Fruit fly (Drosophila melanogaster) whole organism, embryonic: ENCODE results near the gene Sgsf.

Experiments
- Awh ChIP-seq: fragments of 200-800 bp; sonication (Bioruptor generic); IDR thresholded peaks from 2 replicates; pipeline ENCODE4, ENCODE4 v1.3.6; 2022; ENCODE audit warnings: missing biosample characterization, missing genetic modification characterization
- CG10959 ChIP-seq: fragments of 200-800 bp; sonication (Bioruptor generic); IDR thresholded peaks from 2 replicates; pipeline ENCODE4 v1.3.6; 2022; ENCODE audit warnings: missing biosample characterization, missing genetic modification characterization
- CG11695 ChIP-seq: fragments of 200-800 bp; sonication (Bioruptor generic); IDR thresholded peaks from 3 replicates; pipeline ENCODE4 v1.3.6; 2022; ENCODE audit warnings: missing biosample characterization, missing genetic modification characterization
- CG12104 ChIP-seq: fragments of 200-800 bp; sonication (Bioruptor generic); optimal IDR thresholded peaks from 3 replicates; lab custom pipeline; 2016; ENCODE audit warnings: missing biosample characterization, missing genetic modification characterization
- CG12391 ChIP-seq: fragments of 200-800 bp; sonication (Bioruptor generic); optimal IDR thresholded peaks from 3 replicates; lab custom pipeline; 2018; ENCODE audit warnings: missing biosample characterization, mild to moderate bottlenecking, missing genetic modification characterization, moderate library complexity
- CG12744 ChIP-seq: fragments of 200-800 bp; sonication (Bioruptor generic); optimal IDR thresholded peaks from 2 replicates; lab custom pipeline; 2016; ENCODE audit warnings: missing biosample characterization, missing genetic modification characterization
- CG13296 ChIP-seq: fragments of 200-800 bp; sonication (Bioruptor generic); optimal IDR thresholded peaks from 3 replicates; lab custom pipeline; 2018; ENCODE audit warnings: missing biosample characterization, mild to moderate bottlenecking, missing genetic modification characterization
- CG13624 ChIP-seq: fragments of 200-800 bp; sonication (Bioruptor generic); optimal IDR thresholded peaks from 2 replicates; lab custom pipeline; 2016; ENCODE audit warnings: missing biosample characterization, missing genetic modification characterization
- CG13894 ChIP-seq: fragments of 200-800 bp; sonication (Bioruptor generic); optimal IDR thresholded peaks from 3 replicates; lab custom pipeline; 2018; ENCODE audit warnings: missing biosample characterization, mild to moderate bottlenecking, missing genetic modification characterization, moderate library complexity
- CG14441 ChIP-seq: fragments of 200-800 bp; sonication (Bioruptor generic); IDR thresholded peaks from 2 replicates; pipeline ENCODE4 v1.3.6; 2022; ENCODE audit warnings: missing biosample characterization, missing genetic modification characterization
- CG2129 ChIP-seq: fragments of 200-800 bp; sonication (Bioruptor generic); IDR thresholded peaks from 2 replicates; pipeline ENCODE4 v1.3.6; 2022; ENCODE audit warnings: missing biosample characterization, missing genetic modification characterization; ENCODE audit not compliant: partially characterized antibody
- CG2199 ChIP-seq: fragments of 200-800 bp; sonication (Bioruptor generic); IDR thresholded peaks from 3 replicates; pipeline ENCODE4 v1.3.6; 2022; ENCODE audit warnings: missing biosample characterization, missing genetic modification characterization
- CG34376 ChIP-seq: fragments of 200-800 bp; sonication (Bioruptor generic); optimal IDR thresholded peaks from 2 replicates; lab custom pipeline; 2018; ENCODE audit warnings: missing biosample characterization, mild to moderate bottlenecking, missing genetic modification characterization
- CG3995 ChIP-seq: fragments of 200-800 bp; sonication (Bioruptor generic); optimal IDR thresholded peaks from 3 replicates; lab custom pipeline; 2016; ENCODE audit warnings: missing biosample characterization, missing genetic modification characterization
- CG4820 ChIP-seq: fragments of 200-800 bp; sonication (Bioruptor generic); optimal IDR thresholded peaks from 3 replicates; lab custom pipeline; 2016; ENCODE audit warnings: missing biosample characterization, missing genetic modification characterization
- CG6689 ChIP-seq: fragments of 200-800 bp; sonication (Bioruptor generic); IDR thresholded peaks from 2 replicates; pipeline ENCODE4 v1.3.6; 2022; ENCODE audit warnings: missing biosample characterization, missing genetic modification characterization
- CG8924 ChIP-seq: fragments of 200-800 bp; optimal IDR thresholded peaks from 3 replicates; lab custom pipeline; 2019; ENCODE audit warnings: missing biosample characterization, mild to moderate bottlenecking, missing genetic modification characterization, moderate library complexity
- CHES-1-like ChIP-seq: fragments of 200-800 bp; sonication (Bioruptor generic); optimal IDR thresholded peaks from 2 replicates; lab custom pipeline; 2016; ENCODE audit warnings: missing biosample characterization, missing genetic modification characterization
- CTCF ChIP-seq: fragments of 200-800 bp; sonication (Bioruptor generic); optimal IDR thresholded peaks from 2 replicates; lab custom pipeline; 2017; ENCODE audit warnings: missing biosample characterization, mild to moderate bottlenecking, missing genetic modification characterization, moderate library complexity
- Dip2 ChIP-seq: fragments of 200-800 bp; sonication (Bioruptor generic); IDR thresholded peaks from 2 replicates; pipeline ENCODE4 v1.3.6; 2022; ENCODE audit warnings: missing biosample characterization, missing genetic modification characterization
- E2f2 ChIP-seq: fragments of 200-800 bp; sonication (Bioruptor generic); IDR thresholded peaks from 2 replicates; pipeline ENCODE4 v1.3.6; 2022; ENCODE audit warnings: missing biosample characterization, missing genetic modification characterization
- Fer1 ChIP-seq: fragments of 200-800 bp; sonication (Bioruptor generic); optimal IDR thresholded peaks from 2 replicates; lab custom pipeline; 2017; ENCODE audit warnings: missing biosample characterization, mild to moderate bottlenecking, missing genetic modification characterization
- Fer2 ChIP-seq: fragments of 200-800 bp; sonication (Bioruptor generic); optimal IDR thresholded peaks from 2 replicates; lab custom pipeline; 2018; ENCODE audit warnings: missing biosample characterization, mild to moderate bottlenecking, missing genetic modification characterization, moderate library complexity
- HmgD ChIP-seq: fragments of 200-800 bp; sonication (Bioruptor generic); optimal IDR thresholded peaks from 3 replicates; lab custom pipeline; 2016; ENCODE audit warnings: missing biosample characterization, missing genetic modification characterization
- Hr39 ChIP-seq: fragments of >200 bp; optimal IDR thresholded peaks from 2 replicates; lab custom pipeline; 2017
- Hr51 ChIP-seq, 2 experiments: fragments of 200-800 bp; sonication (Bioruptor generic); optimal IDR thresholded peaks; 2 replicates in 1 of 2; 3 replicates in 1 of 2; lab custom pipeline; 2016 to 2018; ENCODE audit warnings: missing biosample characterization in 2 of 2, missing genetic modification characterization in 2 of 2, mild to moderate bottlenecking in 1 of 2, moderate library complexity in 1 of 2
- Lhr ChIP-seq: fragments of 200-800 bp; sonication (Bioruptor generic); optimal IDR thresholded peaks from 3 replicates; lab custom pipeline; 2017; ENCODE audit warnings: mild to moderate bottlenecking, missing biosample characterization, missing genetic modification reagents, missing genetic modification characterization
- MBD-R2 ChIP-seq: fragments of 200-800 bp; sonication (Bioruptor generic); IDR thresholded peaks from 2 replicates; pipeline ENCODE4 v1.3.6; 2022; ENCODE audit warnings: missing biosample characterization, missing genetic modification characterization
- Myb ChIP-seq: fragments of 200-800 bp; sonication (Bioruptor generic); optimal IDR thresholded peaks from 2 replicates; lab custom pipeline; 2016; ENCODE audit warnings: missing biosample characterization, missing genetic modification characterization
- NC2α ChIP-seq: fragments of 200-800 bp; sonication (Bioruptor generic); optimal IDR thresholded peaks from 2 replicates; lab custom pipeline; 2016; ENCODE audit warnings: missing biosample characterization, missing genetic modification characterization
- Neu2 ChIP-seq: fragments of 200-800 bp; sonication (Bioruptor generic); optimal IDR thresholded peaks from 3 replicates; lab custom pipeline; 2016; ENCODE audit warnings: missing biosample characterization, missing genetic modification characterization, borderline replicate concordance
- Nf-YC ChIP-seq: fragments of 200-800 bp; optimal IDR thresholded peaks from 3 replicates; lab custom pipeline; 2019; ENCODE audit warnings: missing biosample characterization, mild to moderate bottlenecking, missing genetic modification characterization, moderate library complexity
- Oli ChIP-seq: fragments of 200-800 bp; sonication (Bioruptor generic); optimal IDR thresholded peaks from 2 replicates; lab custom pipeline; 2018; ENCODE audit warnings: missing biosample characterization, mild to moderate bottlenecking, missing genetic modification characterization, moderate library complexity
- Opbp ChIP-seq: fragments of 200-800 bp; sonication (Bioruptor generic); IDR thresholded peaks from 3 replicates; pipeline ENCODE4 v1.3.6; 2022; ENCODE audit warnings: missing biosample characterization, missing genetic modification characterization; ENCODE audit not compliant: partially characterized antibody
- Optix ChIP-seq: fragments of 200-800 bp; sonication (Bioruptor generic); IDR thresholded peaks from 3 replicates; pipeline ENCODE4 v1.3.6; 2022; ENCODE audit warnings: missing biosample characterization, missing genetic modification characterization
- Sin3A ChIP-seq: fragments of >200 bp; optimal IDR thresholded peaks from 2 replicates; lab custom pipeline; 2018
- ac ChIP-seq: fragments of 200-800 bp; sonication (Bioruptor generic); optimal IDR thresholded peaks from 3 replicates; lab custom pipeline; 2017; ENCODE audit warnings: missing biosample characterization, mild to moderate bottlenecking, missing genetic modification characterization
- ara ChIP-seq: fragments of 200-800 bp; sonication (Bioruptor generic); IDR thresholded peaks from 2 replicates; pipeline ENCODE4 v1.3.6; 2022; ENCODE audit warnings: missing biosample characterization, missing genetic modification characterization
- bab2 ChIP-seq: fragments of 200-800 bp; sonication (Bioruptor generic); optimal IDR thresholded peaks from 2 replicates; lab custom pipeline; 2016; ENCODE audit warnings: missing biosample characterization, missing genetic modification characterization
- chinmo ChIP-seq: fragments of 200-800 bp; sonication (Bioruptor generic); IDR thresholded peaks from 4 replicates; pipeline ENCODE4 v1.3.6; 2022; ENCODE audit warnings: missing biosample characterization, missing genetic modification characterization; ENCODE audit not compliant: partially characterized antibody
- dmrt11E ChIP-seq: fragments of 200-800 bp; sonication (Bioruptor generic); optimal IDR thresholded peaks from 3 replicates; lab custom pipeline; 2018; ENCODE audit warnings: missing biosample characterization, mild to moderate bottlenecking, missing genetic modification characterization, moderate library complexity
- dysf ChIP-seq: fragments of 200-800 bp; sonication (Bioruptor generic); IDR thresholded peaks from 3 replicates; pipeline ENCODE4 v1.3.6; 2022; ENCODE audit warnings: missing biosample characterization, missing genetic modification characterization
- eyg ChIP-seq: fragments of 200-800 bp; sonication (Bioruptor generic); optimal IDR thresholded peaks from 3 replicates; lab custom pipeline; 2016; ENCODE audit warnings: missing biosample characterization, missing genetic modification characterization
- fd3F ChIP-seq: fragments of 200-800 bp; sonication (Bioruptor generic); optimal IDR thresholded peaks from 2 replicates; lab custom pipeline; 2018; ENCODE audit warnings: missing biosample characterization, mild to moderate bottlenecking, missing genetic modification characterization, moderate library complexity
- gce ChIP-seq: fragments of 200-800 bp; sonication (Bioruptor generic); IDR thresholded peaks from 3 replicates; pipeline ENCODE4 v1.3.6; 2022; ENCODE audit warnings: missing biosample characterization, missing genetic modification characterization
- hth ChIP-seq: fragments of >200 bp; optimal IDR thresholded peaks from 2 replicates; lab custom pipeline; 2017; ENCODE audit warnings: inconsistent platforms
- klu ChIP-seq: fragments of 200-800 bp; sonication (Bioruptor generic); IDR thresholded peaks from 2 replicates; pipeline ENCODE4 v1.3.6; 2022; ENCODE audit warnings: missing biosample characterization, missing genetic modification characterization
- knrl ChIP-seq: fragments of 200-800 bp; sonication (Bioruptor generic); IDR thresholded peaks from 3 replicates; pipeline ENCODE4 v1.3.6; 2022; ENCODE audit warnings: missing biosample characterization, missing genetic modification characterization; ENCODE audit not compliant: partially characterized antibody
- luna ChIP-seq: fragments of 200-800 bp; sonication (Bioruptor generic); optimal IDR thresholded peaks from 2 replicates; lab custom pipeline; 2016; ENCODE audit warnings: missing biosample characterization, missing genetic modification characterization
- oc ChIP-seq: fragments of 200-800 bp; sonication (Bioruptor generic); optimal IDR thresholded peaks from 2 replicates; lab custom pipeline; 2018; ENCODE audit warnings: missing biosample characterization, mild to moderate bottlenecking, missing genetic modification characterization, moderate library complexity
- sna ChIP-seq: fragments of 200-800 bp; sonication (Bioruptor generic); IDR thresholded peaks from 2 replicates; pipeline ENCODE4 v1.3.6; 2022; ENCODE audit warnings: missing biosample characterization, missing genetic modification characterization; ENCODE audit not compliant: partially characterized antibody
- twi ChIP-seq: fragments of 200-800 bp; optimal IDR thresholded peaks from 2 replicates; lab custom pipeline; 2019; ENCODE audit warnings: missing biosample characterization, mild to moderate bottlenecking, missing genetic modification characterization, moderate library complexity
- vfl ChIP-seq: fragments of 200-800 bp; sonication (Bioruptor generic); optimal IDR thresholded peaks from 2 replicates; lab custom pipeline; 2016; ENCODE audit warnings: missing biosample characterization, missing genetic modification characterization
- wdn ChIP-seq: fragments of 200-800 bp; sonication (Bioruptor generic); IDR thresholded peaks from 2 replicates; pipeline ENCODE4 v1.3.6; 2022; ENCODE audit warnings: missing biosample characterization, missing genetic modification characterization

The Sgsf gene

DNA sequence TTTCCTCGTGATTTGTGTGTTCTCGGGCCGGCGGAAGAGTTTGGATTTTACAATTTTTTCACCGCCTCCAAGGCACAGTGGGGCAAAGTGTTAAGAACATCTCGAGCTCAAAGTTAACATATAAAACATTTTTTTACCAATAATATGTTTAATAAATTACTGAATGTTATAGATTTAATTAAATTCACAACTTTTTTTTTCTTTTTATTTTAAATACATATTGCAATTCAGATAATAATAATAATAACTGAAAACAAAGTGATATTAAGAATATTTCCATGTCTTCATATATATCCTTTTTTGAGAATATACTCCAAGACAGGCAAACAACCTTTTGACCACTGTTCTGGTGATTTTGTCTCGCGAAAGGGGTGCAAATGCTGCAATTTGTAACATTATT lies 4.5 kb downstream of the Sgsf start (continued):
- TF ChIP-seq twi (tag; lab: Kevin White, UChicago), result no peak
- TF ChIP-seq CG13894 (tag; lab: Kevin White, UChicago), result no peak
- TF ChIP-seq vfl (GFP tag; lab: Kevin White, UChicago), result no peak
- peak; percentile 10 for TF ChIP-seq dmrt11E (tag; lab: Kevin White, UChicago)
- TF ChIP-seq Myb (GFP tag; lab: Kevin White, UChicago), result no peak
- no peak for TF ChIP-seq CHES-1-like (GFP tag; lab: Kevin White, UChicago)
- TF ChIP-seq CG34376, result no peak
- no peak for TF ChIP-seq wdn (GFP tag; lab: Robert Waterston, UW)
- no peak for TF ChIP-seq oc (tag; lab: Kevin White, UChicago)
- no peak for TF ChIP-seq MBD-R2 (GFP tag; lab: Robert Waterston, UW)
- TF ChIP-seq Hr51 (GFP tag; optimal IDR thresholded peaks at IDR 0.05; lab: Kevin White, UChicago), result peak in 1 of 2 experiments; percentile 20
- TF ChIP-seq hth (lab: Kevin White, UChicago), result no peak
- TF ChIP-seq Neu2 (GFP tag; lab: Kevin White, UChicago), result no peak
- TF ChIP-seq E2f2 (GFP tag; lab: Robert Waterston, UW), result no peak
- TF ChIP-seq bab2, result no peak
- no peak for TF ChIP-seq klu (GFP tag; lab: Robert Waterston, UW)
- TF ChIP-seq CG2199 (GFP tag; lab: Robert Waterston, UW), result no peak
- no peak for TF ChIP-seq NC2α (GFP tag; lab: Kevin White, UChicago)
- TF ChIP-seq Opbp, result no peak
- TF ChIP-seq CG13296 (GFP tag; lab: Kevin White, UChicago), result no peak
- no peak for TF ChIP-seq CG11695 (GFP tag; lab: Robert Waterston, UW)
- TF ChIP-seq Optix (GFP tag; lab: Robert Waterston, UW), result no peak
- TF ChIP-seq CG8924, result peak; percentile 30
- TF ChIP-seq luna (GFP tag; lab: Kevin White, UChicago), result no peak
- TF ChIP-seq CG12104 (GFP tag; lab: Kevin White, UChicago), result peak; percentile 12
- no peak for TF ChIP-seq Nf-YC
- TF ChIP-seq Sin3A (lab: Kevin White, UChicago), result no peak
- no peak for TF ChIP-seq CG13624 (GFP tag; lab: Kevin White, UChicago)
- TF ChIP-seq Fer1 (GFP tag; lab: Kevin White, UChicago), result no peak
- no peak for TF ChIP-seq Fer2 (tag; lab: Kevin White, UChicago)
- no peak for TF ChIP-seq ac
- peak; percentile 8 for TF ChIP-seq Oli (tag; lab: Kevin White, UChicago)
- TF ChIP-seq HmgD (GFP tag; lab: Kevin White, UChicago), result no peak
- TF ChIP-seq CG6689 (GFP tag; lab: Robert Waterston, UW), result peak; percentile 48; the same call in 1 of the 2 replicates
- no peak for TF ChIP-seq chinmo (GFP tag; lab: Robert Waterston, UW)
- no peak for TF ChIP-seq CG2129 (GFP tag; lab: Robert Waterston, UW)
- no peak for TF ChIP-seq CG12391 (tag; lab: Kevin White, UChicago)
- TF ChIP-seq Lhr, result no peak
- no peak for TF ChIP-seq CTCF (GFP tag; lab: Kevin White, UChicago)
- TF ChIP-seq eyg (GFP tag; lab: Kevin White, UChicago), result no peak
- peak; percentile 0 for TF ChIP-seq CG4820
- TF ChIP-seq gce (GFP tag; lab: Robert Waterston, UW), result no peak
- TF ChIP-seq CG10959, result no peak
- no peak for TF ChIP-seq CG12744 (GFP tag; lab: Kevin White, UChicago)
- TF ChIP-seq Hr39 (lab: Kevin White, UChicago), result no peak
- no peak for TF ChIP-seq CG3995 (GFP tag; lab: Kevin White, UChicago)
- no peak for TF ChIP-seq fd3F
- no peak for TF ChIP-seq ara (GFP tag; lab: Robert Waterston, UW)
- no peak for TF ChIP-seq dysf (GFP tag; lab: Robert Waterston, UW)
- no peak for TF ChIP-seq Awh (GFP tag; lab: Robert Waterston, UW)
- no peak for TF ChIP-seq Dip2 (GFP tag; lab: Robert Waterston, UW)
- TF ChIP-seq sna (GFP tag; lab: Robert Waterston, UW), result no peak
- no peak for TF ChIP-seq knrl (GFP tag; lab: Robert Waterston, UW)
- TF ChIP-seq CG14441 (GFP tag; lab: Robert Waterston, UW), result no peak
